Fruit fly (Drosophila melanogaster): ENCODE data around the gene mRpL15.
A peak's percentile ranks its signal among the peaks of the same experiment; 100 is the strongest.

The mRpL15 gene

DNA sequence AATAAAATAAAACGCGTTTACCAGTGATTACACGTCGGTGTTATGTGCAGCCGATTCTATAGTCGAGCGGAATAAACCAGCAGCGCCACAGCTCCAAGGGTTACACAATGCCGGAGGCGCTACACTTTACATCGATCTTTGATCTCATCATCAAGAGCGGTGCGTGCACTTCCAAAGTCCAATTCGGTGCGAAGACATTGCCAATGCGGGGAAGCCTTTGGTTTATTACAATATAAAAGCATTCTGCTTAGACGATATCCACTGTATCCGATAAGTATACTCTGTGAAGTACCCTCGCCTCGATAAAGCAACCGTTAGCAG lies 48.2 kb downstream of the mRpL15 start:
- peak; percentile 45 for TF ChIP-seq gl (tag; optimal IDR thresholded peaks at IDR 0.05)
- TF ChIP-seq CG13204 (GFP tag; optimal IDR thresholded peaks at IDR 0.05), result peak; percentile 26
- no peak for TF ChIP-seq D1 (tag; optimal IDR thresholded peaks at IDR 0.05)

DNA sequence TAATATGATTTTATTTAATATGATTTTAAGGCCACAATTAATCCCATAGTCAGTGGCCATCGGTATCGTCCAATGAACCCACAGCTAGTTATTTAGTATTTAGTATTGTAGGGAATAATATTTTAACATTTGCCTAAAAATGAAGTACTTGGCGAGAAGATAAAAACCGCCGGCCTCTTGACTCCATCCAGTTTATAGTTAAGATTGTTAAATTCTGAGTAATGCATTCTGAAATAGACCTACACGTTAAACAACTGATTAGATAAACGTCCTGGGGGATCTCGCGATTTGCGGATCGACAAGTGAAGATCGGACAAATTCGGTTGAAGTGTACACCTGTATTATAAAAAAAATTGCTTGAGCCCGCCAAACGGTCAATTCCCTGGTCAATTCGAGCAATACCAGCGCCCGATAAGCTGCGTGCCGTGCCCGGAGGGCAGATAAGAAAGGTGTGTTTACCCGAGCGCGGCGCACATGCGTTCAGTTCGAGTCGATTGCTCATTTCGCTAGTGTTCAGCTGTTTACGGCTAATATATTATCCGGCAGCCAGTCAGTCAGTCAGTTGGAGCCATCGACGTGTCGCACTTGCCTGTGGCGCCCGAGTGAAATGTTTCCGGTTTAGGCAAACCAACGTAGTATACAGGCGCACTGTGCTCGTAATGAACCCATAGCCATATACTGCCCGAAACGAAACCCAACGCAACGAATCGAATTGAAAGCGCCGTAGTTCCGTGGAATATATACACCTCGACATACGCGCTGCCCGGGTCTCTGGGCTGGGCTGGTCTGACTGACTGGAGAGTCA lies 48.8 kb downstream of the mRpL15 start:
- TF ChIP-seq rn (GFP tag; IDR thresholded peaks at IDR 0.05), result no peak
- no peak for TF ChIP-seq CG9948 (tag; optimal IDR thresholded peaks at IDR 0.05)
- TF ChIP-seq CG14655 (GFP tag; optimal IDR thresholded peaks at IDR 0.05), result no peak
- TF ChIP-seq CG4496 (GFP tag; IDR thresholded peaks at IDR 0.05), result no peak
- TF ChIP-seq Ets98B (GFP tag; IDR thresholded peaks at IDR 0.05), result no peak
- TF ChIP-seq EcR (GFP tag; optimal IDR thresholded peaks at IDR 0.05), result peak; percentile 18
- TF ChIP-seq CG10348 (GFP tag; IDR thresholded peaks at IDR 0.05), result no peak
- TF ChIP-seq CG32121 (GFP tag; IDR thresholded peaks at IDR 0.05), result peak; percentile 36; the same call in 1 of the 2 replicates
- TF ChIP-seq Pif1B (GFP tag; optimal IDR thresholded peaks at IDR 0.05), result no peak
- no peak for TF ChIP-seq gl (tag; optimal IDR thresholded peaks at IDR 0.05)
- no peak for TF ChIP-seq Pif1A (GFP tag; optimal IDR thresholded peaks at IDR 0.05)
- TF ChIP-seq CG12605 (GFP tag; IDR thresholded peaks at IDR 0.05), result no peak

DNA sequence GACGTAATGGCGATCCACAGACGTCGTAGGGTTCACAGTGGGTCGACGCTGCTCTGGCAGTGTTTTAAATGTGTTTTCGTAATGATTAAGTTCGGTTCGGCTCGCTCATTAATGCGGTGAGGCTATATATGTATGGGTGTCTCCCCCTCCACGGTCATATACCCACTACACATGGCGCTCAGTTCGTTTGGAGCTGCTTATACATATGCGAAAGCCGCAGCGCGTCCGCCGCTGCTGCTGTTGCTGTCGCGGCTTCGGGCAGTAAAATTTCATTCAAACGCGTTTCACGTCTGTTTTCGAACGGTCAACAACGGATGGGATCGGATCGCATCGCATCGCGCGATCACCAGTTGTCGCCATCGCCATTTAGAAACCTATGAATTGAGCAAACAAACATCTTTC lies 50.0 kb downstream of the mRpL15 start:
- TF ChIP-seq CG8159 (tag; optimal IDR thresholded peaks at IDR 0.05), result no peak
- no peak for TF ChIP-seq CG15710 (tag; optimal IDR thresholded peaks at IDR 0.05)
- TF ChIP-seq CG13204 (GFP tag; optimal IDR thresholded peaks at IDR 0.05), result peak; percentile 87
- TF ChIP-seq Ets98B (GFP tag; IDR thresholded peaks at IDR 0.05), result no peak
- no peak for TF ChIP-seq Pif1A (GFP tag; optimal IDR thresholded peaks at IDR 0.05)
- peak; percentile 57 for TF ChIP-seq EcR (GFP tag; optimal IDR thresholded peaks at IDR 0.05)

DNA sequence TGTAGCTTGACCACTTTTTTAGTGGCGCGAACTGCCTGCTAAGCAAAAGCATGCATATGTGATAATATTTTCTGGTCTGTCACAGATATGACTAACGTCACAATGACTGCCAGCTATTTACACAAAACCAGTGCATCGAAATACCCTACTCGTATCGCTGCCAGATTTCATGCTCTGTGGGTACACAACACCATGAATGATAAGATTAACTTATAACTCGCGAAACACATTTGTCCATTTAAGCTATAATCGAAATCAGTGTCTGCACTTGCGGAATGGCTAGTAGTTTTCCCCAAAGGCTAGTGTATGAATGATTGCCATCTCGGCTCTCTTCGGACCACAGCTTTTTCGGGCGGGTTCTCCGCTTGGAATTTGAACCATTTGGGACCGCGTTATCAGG lies 50.6 kb downstream of the mRpL15 start:
- no peak for TF ChIP-seq CG8159 (tag; optimal IDR thresholded peaks at IDR 0.05)
- TF ChIP-seq rn (GFP tag; IDR thresholded peaks at IDR 0.05), result no peak
- peak; percentile 15 for TF ChIP-seq EcR (GFP tag; optimal IDR thresholded peaks at IDR 0.05)
